Fruit fly (Drosophila melanogaster): ENCODE results near the gene Npc1b.

DNA sequence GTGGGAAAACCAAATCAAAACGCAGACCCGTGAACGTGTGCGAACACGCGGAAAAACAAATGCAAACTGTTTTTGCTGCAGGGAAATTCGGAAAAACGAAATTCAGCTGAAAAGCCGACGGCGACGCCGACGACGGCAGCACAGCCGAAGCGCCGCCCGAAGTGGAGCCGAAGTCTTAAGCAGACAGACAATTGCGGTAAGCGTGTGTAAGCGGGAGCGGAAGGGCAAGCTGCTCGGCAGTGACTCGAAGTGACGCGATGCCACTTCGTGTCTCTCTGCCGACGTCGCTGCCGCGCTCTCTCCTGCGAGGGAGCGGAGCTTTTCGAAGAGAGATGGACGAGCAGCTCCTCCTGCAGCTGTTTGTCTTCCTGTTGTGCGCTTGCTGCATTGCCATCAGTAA lies 9.7 kb upstream of the Npc1b start:
- TF ChIP-seq CTCF (optimal IDR thresholded peaks at IDR 0.05) = no peak
- TF ChIP-seq CG8478 (optimal IDR thresholded peaks at IDR 0.05) = no peak

Measured in S2 (cell line).